Worm (Caenorhabditis elegans) whole organism, L4/young adult: ENCODE results near the gene ZK1248.20.

Source experiments
- W03F9.2 ChIP-seq: fragments of 150-350 bp; optimal IDR thresholded peaks from 2 replicates; lab custom pipeline; 2014; ENCODE audit warnings: missing biosample characterization, missing genetic modification characterization
- dao-5 ChIP-seq: sonication (generic microtip); optimal IDR thresholded peaks from 2 replicates; lab custom pipeline; 2016; ENCODE audit warnings: missing genotype, missing genetic modification characterization, moderate library complexity, missing compliant biosample characterization

- TF ChIP-seq W03F9.2 (no peak), dao-5 (no peak)
Observed at ce11 chrII:5838453-5838852, 22.0 kb downstream of the ZK1248.20 start, which contains the start of gene ZK1248.15.
